Fruit fly (Drosophila melanogaster) whole organism, embryonic: ENCODE results near the gene CG11699.

ENCODE experiments used
- CG10147 ChIP-seq: fragments of 200-800 bp; sonication (Bioruptor generic); optimal IDR thresholded peaks from 2 replicates; lab custom pipeline; 2019; ENCODE audit warnings: missing biosample characterization, mild to moderate bottlenecking, missing genetic modification characterization, moderate library complexity
- CG10274 ChIP-seq: fragments of 200-800 bp; sonication (Bioruptor generic); optimal IDR thresholded peaks from 3 replicates; lab custom pipeline; 2017; ENCODE audit warnings: missing biosample characterization, mild to moderate bottlenecking, missing genetic modification characterization
- CG10959 ChIP-seq: fragments of 200-800 bp; sonication (Bioruptor generic); IDR thresholded peaks from 2 replicates; pipeline ENCODE4 v1.3.6; 2022; ENCODE audit warnings: missing biosample characterization, missing genetic modification characterization
- CG12155 ChIP-seq: fragments of 200-800 bp; sonication (Bioruptor generic); optimal IDR thresholded peaks from 3 replicates; lab custom pipeline; 2016; ENCODE audit warnings: missing biosample characterization, missing genetic modification characterization
- CG12219 ChIP-seq: fragments of 200-800 bp; sonication (Bioruptor generic); optimal IDR thresholded peaks from 3 replicates; lab custom pipeline; 2018; ENCODE audit warnings: missing biosample characterization, mild to moderate bottlenecking, missing genetic modification characterization
- CG13894 ChIP-seq: fragments of 200-800 bp; sonication (Bioruptor generic); optimal IDR thresholded peaks from 3 replicates; lab custom pipeline; 2018; ENCODE audit warnings: missing biosample characterization, mild to moderate bottlenecking, missing genetic modification characterization, moderate library complexity
- CG17568 ChIP-seq: fragments of 200-800 bp; sonication (Bioruptor generic); optimal IDR thresholded peaks from 2 replicates; lab custom pipeline; 2018; ENCODE audit warnings: missing biosample characterization, mild to moderate bottlenecking, missing genetic modification characterization, moderate library complexity
- CG32767 ChIP-seq: fragments of 200-800 bp; sonication (Bioruptor generic); IDR thresholded peaks from 2 replicates; pipeline ENCODE4 v1.3.6; 2022; ENCODE audit warnings: missing biosample characterization, missing genetic modification characterization
- CG34376 ChIP-seq: fragments of 200-800 bp; sonication (Bioruptor generic); optimal IDR thresholded peaks from 2 replicates; lab custom pipeline; 2018; ENCODE audit warnings: missing biosample characterization, mild to moderate bottlenecking, missing genetic modification characterization
- CG3726 ChIP-seq: fragments of 200-800 bp; sonication (Bioruptor generic); IDR thresholded peaks from 3 replicates; pipeline ENCODE4, ENCODE4 v1.3.6; 2022; ENCODE audit warnings: missing biosample characterization, missing genetic modification characterization
- CG8290 ChIP-seq, 3 experiments: fragments of 200-800 bp; sonication (Bioruptor generic); optimal IDR thresholded peaks; 2 replicates each; lab custom pipeline; 2016 to 2019; ENCODE audit warnings: missing biosample characterization in 3 of 3, missing genetic modification characterization in 3 of 3, mild to moderate bottlenecking in 2 of 3, moderate library complexity in 1 of 3
- CG8359 ChIP-seq: fragments of 200-800 bp; sonication (Bioruptor generic); optimal IDR thresholded peaks from 2 replicates; lab custom pipeline; 2017; ENCODE audit warnings: missing biosample characterization, mild to moderate bottlenecking, missing genetic modification characterization, borderline replicate concordance
- CG8388 ChIP-seq: fragments of 200-800 bp; sonication (Bioruptor generic); optimal IDR thresholded peaks from 2 replicates; lab custom pipeline; 2019; ENCODE audit warnings: missing biosample characterization, mild to moderate bottlenecking, missing genetic modification characterization, moderate library complexity
- CTCF ChIP-seq: fragments of 200-800 bp; sonication (Bioruptor generic); optimal IDR thresholded peaks from 2 replicates; lab custom pipeline; 2017; ENCODE audit warnings: missing biosample characterization, mild to moderate bottlenecking, missing genetic modification characterization, moderate library complexity
- Chrac-16 ChIP-seq: fragments of 200-800 bp; sonication (Bioruptor generic); optimal IDR thresholded peaks from 3 replicates; lab custom pipeline; 2016; ENCODE audit warnings: missing biosample characterization, missing genetic modification characterization
- Dref ChIP-seq: fragments of 200-800 bp; sonication (Bioruptor generic); IDR thresholded peaks from 2 replicates; pipeline ENCODE4 v1.3.6; 2022; ENCODE audit warnings: missing biosample characterization, missing genetic modification characterization
- Drgx ChIP-seq: fragments of 200-800 bp; sonication (Bioruptor generic); IDR thresholded peaks from 2 replicates; pipeline ENCODE4 v1.3.6; 2022; ENCODE audit warnings: missing biosample characterization, missing genetic modification characterization
- Hey ChIP-seq: fragments of 200-800 bp; sonication (Bioruptor generic); optimal IDR thresholded peaks from 3 replicates; lab custom pipeline; 2018; ENCODE audit warnings: missing biosample characterization, mild to moderate bottlenecking, missing genetic modification characterization
- MTF-1 ChIP-seq: fragments of 200-800 bp; sonication (Bioruptor generic); optimal IDR thresholded peaks from 2 replicates; lab custom pipeline; 2018; ENCODE audit warnings: missing biosample characterization, mild to moderate bottlenecking, missing genetic modification characterization, borderline replicate concordance
- Med ChIP-seq: fragments of 200-800 bp; sonication (Bioruptor generic); peaks from one replicate; lab custom pipeline; 2016; ENCODE audit warnings: missing biosample characterization, missing genetic modification characterization, mild to moderate bottlenecking, inconsistent platforms, moderate library complexity
- Nf-YB ChIP-seq: fragments of 200-800 bp; sonication (Bioruptor generic); optimal IDR thresholded peaks from 3 replicates; lab custom pipeline; 2019; ENCODE audit warnings: missing biosample characterization, mild to moderate bottlenecking, missing genetic modification characterization, moderate library complexity
- Poxn ChIP-seq: fragments of 200-800 bp; sonication (Bioruptor generic); IDR thresholded peaks from 2 replicates; pipeline ENCODE4 v1.3.6; 2022; ENCODE audit warnings: missing biosample characterization, missing genetic modification characterization
- ase ChIP-seq: fragments of 200-800 bp; sonication (Bioruptor generic); IDR thresholded peaks from 3 replicates; pipeline ENCODE4 v1.3.6; 2022; ENCODE audit warnings: missing biosample characterization, missing genetic modification characterization
- br ChIP-seq: fragments of >200 bp; optimal IDR thresholded peaks from 2 replicates; lab custom pipeline; 2017
- bsh ChIP-seq, 2 experiments: fragments of 200-800 bp; sonication (Bioruptor generic); optimal IDR thresholded peaks; 2 replicates each; lab custom pipeline; 2017 to 2018; ENCODE audit warnings: mild to moderate bottlenecking in 2 of 2, missing biosample characterization in 2 of 2, missing genetic modification characterization in 2 of 2, moderate library complexity in 1 of 2
- chinmo ChIP-seq: fragments of 200-800 bp; sonication (Bioruptor generic); IDR thresholded peaks from 4 replicates; pipeline ENCODE4 v1.3.6; 2022; ENCODE audit warnings: missing biosample characterization, missing genetic modification characterization; ENCODE audit not compliant: partially characterized antibody
- crol ChIP-seq: fragments of 200-800 bp; sonication (Bioruptor generic); IDR thresholded peaks from 2 replicates; pipeline ENCODE4 v1.3.6; 2022; ENCODE audit warnings: missing biosample characterization, missing genetic modification characterization
- cwo ChIP-seq: fragments of 200-800 bp; sonication (Bioruptor generic); optimal IDR thresholded peaks from 3 replicates; lab custom pipeline; 2017; ENCODE audit warnings: missing biosample characterization, missing genetic modification characterization, mild to moderate bottlenecking, moderate library complexity, missing genetic modification reagents
- dysf ChIP-seq: fragments of 200-800 bp; sonication (Bioruptor generic); IDR thresholded peaks from 3 replicates; pipeline ENCODE4 v1.3.6; 2022; ENCODE audit warnings: missing biosample characterization, missing genetic modification characterization
- gem ChIP-seq: fragments of 200-800 bp; sonication (Bioruptor generic); optimal IDR thresholded peaks from 2 replicates; lab custom pipeline; 2019; ENCODE audit warnings: missing biosample characterization, mild to moderate bottlenecking, missing genetic modification characterization, moderate library complexity
- lmd ChIP-seq: fragments of 200-800 bp; sonication (Bioruptor generic); IDR thresholded peaks from 2 replicates; pipeline ENCODE4 v1.3.6; 2022; ENCODE audit warnings: missing biosample characterization, missing genetic modification characterization
- prd ChIP-seq, 3 experiments: fragments of >200 bp in 2 of 3; fragments of 200-800 bp in 1 of 3; sonication (Bioruptor generic) in 1 of 3; optimal IDR thresholded peaks in 2 of 3; IDR thresholded peaks in 1 of 3; 2 replicates in 2 of 3; 3 replicates in 1 of 3; pipeline versions ENCODE4 v1.3.6 to Lab custom; 2017 to 2022; ENCODE audit warnings: missing biosample characterization in 1 of 3, missing genetic modification characterization in 1 of 3
- sd ChIP-seq: fragments of 200-800 bp; sonication (Bioruptor generic); optimal IDR thresholded peaks from 3 replicates; lab custom pipeline; 2018; ENCODE audit warnings: missing biosample characterization, mild to moderate bottlenecking, missing genetic modification characterization, moderate library complexity
- slp2 ChIP-seq: fragments of 200-800 bp; sonication (Bioruptor generic); optimal IDR thresholded peaks from 2 replicates; lab custom pipeline; 2016; ENCODE audit warnings: missing biosample characterization, missing genetic modification characterization
- tgo ChIP-seq: fragments of 200-800 bp; sonication (Bioruptor generic); IDR thresholded peaks from 3 replicates; pipeline ENCODE4 v1.3.6; 2022; ENCODE audit warnings: missing biosample characterization, missing genetic modification characterization
- tup ChIP-seq: fragments of 200-800 bp; sonication (Bioruptor generic); optimal IDR thresholded peaks from 2 replicates; lab custom pipeline; 2016; ENCODE audit warnings: missing biosample characterization, mild to moderate bottlenecking, missing genetic modification characterization, moderate library complexity
- tx ChIP-seq: fragments of 200-800 bp; sonication (Bioruptor generic); optimal IDR thresholded peaks from 2 replicates; lab custom pipeline; 2016; ENCODE audit warnings: missing biosample characterization, missing genetic modification characterization
- vvl ChIP-seq: fragments of 200-800 bp; sonication (Bioruptor generic); IDR thresholded peaks from 2 replicates; pipeline ENCODE4 v1.3.6; 2022; ENCODE audit warnings: missing biosample characterization, missing genetic modification characterization

The CG11699 gene

dm6 chrX:11544110-11544950 is 26.1 kb upstream of the CG11699 start (continued):
- TF ChIP-seq tup (GFP tag; lab: Kevin White, UChicago) (no peak), sd (tag; lab: Kevin White, UChicago) (peak; percentile 44), crol (GFP tag; lab: Robert Waterston, UW) (peak; percentile 41; the same call in 1 of the 2 replicates), CG8388 (peak; percentile 30), CG3726 (GFP tag; lab: Robert Waterston, UW) (no peak), CG10147 (GFP tag; lab: Kevin White, UChicago) (no peak), CG10274 (GFP tag; lab: Kevin White, UChicago) (no peak), CG8290 (GFP tag; optimal IDR thresholded peaks at IDR 0.05; lab: Kevin White, UChicago) (no peak), CG8290 (tag; optimal IDR thresholded peaks at IDR 0.05; lab: Kevin White, UChicago) (peak in 1 of 2 experiments; percentile 71), gem (tag; lab: Kevin White, UChicago) (peak; percentile 61)

- TF ChIP-seq bsh (GFP tag; optimal IDR thresholded peaks at IDR 0.05; lab: Kevin White, UChicago) (peak in 1 of 2 experiments; percentile 56), tgo (GFP tag; lab: Robert Waterston, UW) (no peak), Dref (no peak), CG12155 (GFP tag; lab: Kevin White, UChicago) (no peak), tx (no peak), br (lab: Kevin White, UChicago) (no peak), CG32767 (GFP tag; lab: Robert Waterston, UW) (no peak), CG34376 (no peak), CG12219 (no peak), Drgx (GFP tag; lab: Robert Waterston, UW) (peak; percentile 7; the same call in 1 of the 2 replicates), Poxn (GFP tag; lab: Robert Waterston, UW) (no peak), lmd (GFP tag; lab: Robert Waterston, UW) (no peak), CG10959 (no peak)
- TF ChIP-seq, all 482 proteins: peak for 2
Observed at dm6 chrX:11544951-11545426, 25.4 kb upstream of the CG11699 start.

DNA sequence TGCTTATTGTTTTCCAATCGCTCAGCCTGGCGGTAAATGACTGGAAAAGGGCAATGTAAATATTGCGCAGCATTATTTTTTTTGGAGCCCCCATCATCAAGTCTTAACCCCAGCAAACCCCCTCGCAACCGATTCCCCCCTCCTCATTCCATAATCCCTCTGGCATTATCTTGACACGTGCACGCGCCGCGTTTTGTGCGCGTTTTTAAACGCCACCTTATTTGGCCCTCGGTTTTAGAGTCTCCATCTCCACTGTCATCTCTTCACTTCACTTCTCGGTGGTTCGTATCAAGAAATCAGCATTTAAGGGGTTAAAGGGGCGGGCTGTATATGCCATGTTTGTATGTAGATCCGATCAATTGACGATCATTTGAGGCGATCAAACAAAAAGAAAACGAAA is 23.5 kb upstream of the CG11699 start:
- TF ChIP-seq Med (GFP tag; lab: Kevin White, UChicago) (peak; percentile 38), prd (optimal IDR thresholded peaks at IDR 0.05; lab: Kevin White, UChicago) (no peak), prd (GFP tag; IDR thresholded peaks at IDR 0.05; lab: Robert Waterston, UW) (no peak), Hey (peak; percentile 23), crol (GFP tag; lab: Robert Waterston, UW) (peak; percentile 52), vvl (GFP tag; lab: Robert Waterston, UW) (0 out of 2 replicates have a peak, but pooled peaks have one; percentile 15), Nf-YB (no peak), CG13894 (tag; lab: Kevin White, UChicago) (peak; percentile 74), chinmo (GFP tag; lab: Robert Waterston, UW) (0 out of 4 replicates have a peak, but pooled peaks have one; percentile 44), CG10147 (GFP tag; lab: Kevin White, UChicago) (no peak), MTF-1 (no peak), ase (GFP tag; lab: Robert Waterston, UW) (no peak), dysf (no peak), cwo (peak; percentile 69), CG17568 (GFP tag; lab: Kevin White, UChicago) (no peak), CTCF (GFP tag; lab: Kevin White, UChicago) (no peak), CG8359 (GFP tag; lab: Kevin White, UChicago) (peak; percentile 97), Chrac-16 (GFP tag; lab: Kevin White, UChicago) (no peak), slp2 (no peak)
